Worm (Caenorhabditis elegans) whole organism, L1 larva: ENCODE results near the gene sel-2.

Experiments used
- nhr-71 ChIP-seq: sonication (generic microtip); optimal IDR thresholded peaks from 2 replicates; lab custom pipeline; 2016; ENCODE audit warnings: mild to moderate bottlenecking, missing genetic modification characterization, moderate library complexity, missing compliant biosample characterization
- unc-62 ChIP-seq: fragments of 150-350 bp; optimal IDR thresholded peaks from 2 replicates; lab custom pipeline; 2014; ENCODE audit warnings: missing biosample characterization, missing genetic modification reagents, missing genetic modification characterization

ce11 chrIII:4584068-4584566 lies 28.1 kb downstream of the sel-2 start, which contains the start of gene F35G12.5:
- no peak for TF ChIP-seq nhr-71 (tag; lab: Kevin White, UChicago)
- no peak for TF ChIP-seq unc-62 (GFP tag; lab: Kevin White, UChicago)
